Fruit fly (Drosophila melanogaster) whole organism, embryonic: ENCODE results near the gene CG32121.

Source experiments
- CG10147 ChIP-seq: fragments of 200-800 bp; sonication (Bioruptor generic); optimal IDR thresholded peaks from 2 replicates; lab custom pipeline; 2019; ENCODE audit warnings: missing biosample characterization, mild to moderate bottlenecking, missing genetic modification characterization, moderate library complexity
- CG12155 ChIP-seq: fragments of 200-800 bp; sonication (Bioruptor generic); optimal IDR thresholded peaks from 3 replicates; lab custom pipeline; 2016; ENCODE audit warnings: missing biosample characterization, missing genetic modification characterization
- CG12299 ChIP-seq: fragments of 200-800 bp; sonication (Bioruptor generic); optimal IDR thresholded peaks from 2 replicates; lab custom pipeline; 2018; ENCODE audit warnings: missing biosample characterization, mild to moderate bottlenecking, missing genetic modification characterization
- CG33213 ChIP-seq: fragments of 200-800 bp; sonication (Bioruptor generic); optimal IDR thresholded peaks from 3 replicates; lab custom pipeline; 2016; ENCODE audit warnings: missing biosample characterization, missing genetic modification characterization
- CG6175 ChIP-seq: fragments of 200-800 bp; sonication (Bioruptor generic); IDR thresholded peaks from 3 replicates; pipeline ENCODE4 v1.3.6; 2022; ENCODE audit warnings: missing biosample characterization, missing genetic modification characterization
- Hr3 ChIP-seq: fragments of 200-800 bp; sonication (Bioruptor generic); optimal IDR thresholded peaks from 3 replicates; lab custom pipeline; 2016; ENCODE audit warnings: missing biosample characterization, missing genetic modification characterization
- gsb ChIP-seq: fragments of 200-800 bp; sonication (Bioruptor generic); IDR thresholded peaks from 2 replicates; pipeline ENCODE4 v1.3.6; 2022; ENCODE audit warnings: missing biosample characterization, missing genetic modification characterization
- kay ChIP-seq: fragments of 200-800 bp; sonication (Bioruptor generic); optimal IDR thresholded peaks from 2 replicates; lab custom pipeline; 2016; ENCODE audit warnings: missing biosample characterization, missing genetic modification characterization

DNA sequence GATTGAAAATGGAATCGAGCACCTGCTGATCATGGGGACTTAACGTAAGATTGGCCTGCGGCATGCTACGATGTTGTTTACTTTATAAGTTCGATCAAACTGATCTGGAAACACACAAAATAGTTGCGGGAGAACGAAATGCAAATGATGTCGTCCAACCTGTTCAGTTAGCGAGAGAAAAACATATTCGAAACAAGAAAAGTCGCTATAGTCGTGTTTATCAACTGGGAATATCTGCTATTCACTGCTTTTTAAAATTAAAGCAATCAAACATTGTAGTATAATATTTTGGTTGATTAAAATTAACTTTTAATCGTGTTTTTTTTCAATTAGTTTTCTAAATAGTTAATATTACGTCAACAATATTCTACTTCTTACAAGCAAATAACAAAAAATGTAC, 4.4 kb upstream of the CG32121 start, which contains the start of gene CG14105:
- TF ChIP-seq CG33213 (GFP tag; lab: Kevin White, UChicago) (no peak), gsb (GFP tag; lab: Robert Waterston, UW) (no peak), CG6175 (GFP tag; lab: Robert Waterston, UW) (no peak), Hr3 (no peak), CG12155 (GFP tag; lab: Kevin White, UChicago) (no peak), CG10147 (GFP tag; lab: Kevin White, UChicago) (no peak), CG12299 (no peak), kay (no peak)
